Fruit fly (Drosophila melanogaster): ENCODE results near the gene Uvrag.

Gene Uvrag

dm6 chr2L:13268040-13268652 lies 18.4 kb upstream of the Uvrag start (continued):
- TF ChIP-seq Smox (GFP tag; optimal IDR thresholded peaks at IDR 0.05) (no peak), esn (GFP tag; optimal IDR thresholded peaks at IDR 0.05) (no peak), lz (GFP tag; optimal IDR thresholded peaks at IDR 0.05) (no peak), Ets21C (GFP tag; optimal IDR thresholded peaks at IDR 0.05) (no peak), salr (GFP tag; optimal IDR thresholded peaks at IDR 0.05) (peak in 1 of 2 experiments; percentile 51), topi (GFP tag; optimal IDR thresholded peaks at IDR 0.05) (no peak), achi (GFP tag; optimal IDR thresholded peaks at IDR 0.05) (peak; percentile 60), acj6 (GFP tag; optimal IDR thresholded peaks at IDR 0.05) (peak; percentile 19)

dm6 chr2L:13272541-13272940 lies 14.0 kb upstream of the Uvrag start:
- peak; percentile 79 for TF ChIP-seq CG3919 (GFP tag; optimal IDR thresholded peaks at IDR 0.05)
- TF ChIP-seq CG34406 (GFP tag; optimal IDR thresholded peaks at IDR 0.05) = no peak

- TF ChIP-seq Blimp-1 (GFP tag; optimal IDR thresholded peaks at IDR 0.05) = no peak
- TF ChIP-seq CG6854 (GFP tag; optimal IDR thresholded peaks at IDR 0.05) = no peak
- no peak for TF ChIP-seq fd85E (GFP tag; optimal IDR thresholded peaks at IDR 0.05)
- TF ChIP-seq Met (GFP tag; optimal IDR thresholded peaks at IDR 0.05) = no peak
- TF ChIP-seq lz (GFP tag; optimal IDR thresholded peaks at IDR 0.05) = no peak
- no peak for TF ChIP-seq Gug (GFP tag; IDR thresholded peaks at IDR 0.05)
- TF ChIP-seq CG7368 (GFP tag; optimal IDR thresholded peaks at IDR 0.05) = no peak
- TF ChIP-seq CG10631 (GFP tag; optimal IDR thresholded peaks at IDR 0.05) = no peak
- no peak for TF ChIP-seq Eip93F (GFP tag; optimal IDR thresholded peaks at IDR 0.05)
- TF ChIP-seq CG34406 (GFP tag; optimal IDR thresholded peaks at IDR 0.05) = no peak
- no peak for TF ChIP-seq eg (GFP tag; IDR thresholded peaks at IDR 0.05)
- TF ChIP-seq Sox14 (GFP tag; optimal IDR thresholded peaks at IDR 0.05) = no peak
- TF ChIP-seq Smox (GFP tag; optimal IDR thresholded peaks at IDR 0.05) = no peak
- no peak for TF ChIP-seq vri (GFP tag; optimal IDR thresholded peaks at IDR 0.05)
- no peak for TF ChIP-seq Hr38 (GFP tag; optimal IDR thresholded peaks at IDR 0.05)
- TF ChIP-seq esn (GFP tag; optimal IDR thresholded peaks at IDR 0.05) = no peak
- TF ChIP-seq acj6 (GFP tag; optimal IDR thresholded peaks at IDR 0.05) = no peak
These were observed 786 bp upstream of the Uvrag start for dm6 chr2L:13285791-13286190.

DNA sequence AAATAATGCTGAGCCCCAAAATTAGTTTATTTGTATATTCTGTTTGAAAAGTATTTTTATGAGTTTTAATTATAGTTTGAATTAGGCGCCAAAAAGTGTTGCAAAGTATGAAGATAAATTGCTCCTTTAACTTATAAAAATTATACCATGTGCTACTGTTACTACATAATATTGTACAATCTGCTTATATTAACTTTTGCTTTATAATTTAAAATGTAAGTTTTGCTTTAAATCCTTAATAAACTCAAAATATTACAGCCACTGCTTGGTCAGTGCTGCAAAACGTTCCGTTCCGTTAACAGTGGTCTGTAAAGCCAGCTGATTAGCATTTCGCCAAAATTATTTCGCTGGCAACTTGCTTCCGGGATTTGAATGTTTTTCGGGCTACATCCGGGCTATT lies 3.1 kb downstream of the Uvrag start, which contains the start of gene CG31729:
Gene CG31729, plus strand, starts transcription at position 309 of the 400 bp plus-strand sequence.
- TF ChIP-seq CG6792 (GFP tag; optimal IDR thresholded peaks at IDR 0.05) = no peak
- no peak for TF ChIP-seq Sox14 (GFP tag; optimal IDR thresholded peaks at IDR 0.05)
- no peak for TF ChIP-seq CG8119 (GFP tag; IDR thresholded peaks at IDR 0.05)
- TF ChIP-seq Sox102F (GFP tag; optimal IDR thresholded peaks at IDR 0.05) = peak; percentile 3
- no peak for TF ChIP-seq CG6163 (GFP tag; IDR thresholded peaks at IDR 0.05)
- no peak for TF ChIP-seq CG32006 (GFP tag; optimal IDR thresholded peaks at IDR 0.05)
- no peak for TF ChIP-seq CG11902 (GFP tag; optimal IDR thresholded peaks at IDR 0.05)
- TF ChIP-seq Lpt (GFP tag; optimal IDR thresholded peaks at IDR 0.05) = no peak
- TF ChIP-seq acj6 (GFP tag; optimal IDR thresholded peaks at IDR 0.05) = peak; percentile 15
- no peak for TF ChIP-seq dac (GFP tag; optimal IDR thresholded peaks at IDR 0.05)
- TF ChIP-seq OdsH (GFP tag; optimal IDR thresholded peaks at IDR 0.05) = peak; percentile 43
- no peak for TF ChIP-seq fkh (GFP tag; optimal IDR thresholded peaks at IDR 0.05)
- TF ChIP-seq pdm3 (GFP tag; optimal IDR thresholded peaks at IDR 0.05) = peak; percentile 25
- TF ChIP-seq CG31627 (GFP tag; optimal IDR thresholded peaks at IDR 0.05) = peak; percentile 23
- TF ChIP-seq ss (GFP tag; optimal IDR thresholded peaks at IDR 0.05) = no peak
- TF ChIP-seq Met (GFP tag; optimal IDR thresholded peaks at IDR 0.05) = peak; percentile 19
- TF ChIP-seq fd85E (GFP tag; optimal IDR thresholded peaks at IDR 0.05) = no peak
- TF ChIP-seq Gug (GFP tag; IDR thresholded peaks at IDR 0.05) = no peak
- TF ChIP-seq cyc (GFP tag; optimal IDR thresholded peaks at IDR 0.05) = peak; percentile 55
- no peak for TF ChIP-seq svp (GFP tag)
- TF ChIP-seq CG10631 (GFP tag; optimal IDR thresholded peaks at IDR 0.05) = peak; percentile 2
- no peak for TF ChIP-seq eg (GFP tag; IDR thresholded peaks at IDR 0.05)
- no peak for TF ChIP-seq CG3032 (tag; optimal IDR thresholded peaks at IDR 0.05)
- peak; percentile 28 for TF ChIP-seq Hr39 (GFP tag; optimal IDR thresholded peaks at IDR 0.05)
- TF ChIP-seq CG11294 (GFP tag; IDR thresholded peaks at IDR 0.05) = no peak
- TF ChIP-seq Hr38 (GFP tag; optimal IDR thresholded peaks at IDR 0.05) = no peak
- no peak for TF ChIP-seq CG34406 (GFP tag; optimal IDR thresholded peaks at IDR 0.05)
- peak; percentile 51 for TF ChIP-seq topi (GFP tag; optimal IDR thresholded peaks at IDR 0.05)
- no peak for TF ChIP-seq CG4318 (GFP tag; optimal IDR thresholded peaks at IDR 0.05)
- no peak for TF ChIP-seq CG10669 (GFP tag; optimal IDR thresholded peaks at IDR 0.05)
- no peak for TF ChIP-seq CG11762 (GFP tag; optimal IDR thresholded peaks at IDR 0.05; ENCODE audit: insufficient read depth)
- no peak for TF ChIP-seq CG1621 (tag; optimal IDR thresholded peaks at IDR 0.05)
- no peak for TF ChIP-seq spab (GFP tag; optimal IDR thresholded peaks at IDR 0.05)
